Fruit fly (Drosophila melanogaster) S2 (cell line): ENCODE measurements around the gene CG5969.

Experiments used
- CG8478 ChIP-seq: fragments of >200 bp; optimal IDR thresholded peaks from 2 replicates; lab custom pipeline; 2018
- CTCF ChIP-seq, 2 experiments: fragments of >200 bp; optimal IDR thresholded peaks; 2 replicates each; lab custom pipeline; 2018

dm6 chr3L:20440902-20441429 is 32.6 kb upstream of the CG5969 start:
- TF ChIP-seq CTCF (optimal IDR thresholded peaks at IDR 0.05; lab: Kevin White, UChicago) (no peak), CG8478 (lab: Kevin White, UChicago) (no peak)
